Fruit fly (Drosophila melanogaster) whole organism, prepupa: ENCODE measurements around the gene CG6026.
A peak's percentile ranks its signal among the peaks of the same experiment; 100 is the strongest.

Experiments
- CG10631 ChIP-seq: fragments of 200-800 bp; sonication (Bioruptor generic); optimal IDR thresholded peaks from 2 replicates; lab custom pipeline; 2016; ENCODE audit warnings: missing biosample characterization, missing genetic modification characterization
- CG10669 ChIP-seq: fragments of 200-800 bp; sonication (Bioruptor generic); optimal IDR thresholded peaks from 3 replicates; lab custom pipeline; 2018; ENCODE audit warnings: missing biosample characterization, mild to moderate bottlenecking, missing genetic modification characterization, moderate library complexity
- CG11762 ChIP-seq: fragments of 200-800 bp; sonication (Bioruptor generic); optimal IDR thresholded peaks from 3 replicates; lab custom pipeline; 2016; ENCODE audit warnings: missing biosample characterization, missing genetic modification characterization; ENCODE audit not compliant: insufficient read depth
- CG11902 ChIP-seq: fragments of 200-800 bp; sonication (Bioruptor generic); optimal IDR thresholded peaks from 3 replicates; lab custom pipeline; 2016; ENCODE audit warnings: missing biosample characterization, missing genetic modification characterization
- CG1621 ChIP-seq: fragments of 200-800 bp; sonication (Bioruptor generic); optimal IDR thresholded peaks from 3 replicates; lab custom pipeline; 2018; ENCODE audit warnings: missing biosample characterization, mild to moderate bottlenecking, missing genetic modification characterization
- CG3032 ChIP-seq: fragments of 200-800 bp; optimal IDR thresholded peaks from 2 replicates; lab custom pipeline; 2019; ENCODE audit warnings: missing biosample characterization, mild to moderate bottlenecking, missing genetic modification characterization, moderate library complexity
- CG31627 ChIP-seq: fragments of 200-800 bp; sonication (Bioruptor generic); optimal IDR thresholded peaks from 3 replicates; lab custom pipeline; 2016; ENCODE audit warnings: missing biosample characterization, missing genetic modification characterization
- CG32006 ChIP-seq: fragments of 200-800 bp; sonication (Bioruptor generic); optimal IDR thresholded peaks from 3 replicates; lab custom pipeline; 2017; ENCODE audit warnings: missing biosample characterization, mild to moderate bottlenecking, missing genetic modification characterization
- CG34406 ChIP-seq: fragments of 200-800 bp; sonication (Bioruptor generic); optimal IDR thresholded peaks from 3 replicates; lab custom pipeline; 2016; ENCODE audit warnings: missing biosample characterization, missing genetic modification characterization
- CG3919 ChIP-seq: fragments of 200-800 bp; sonication (Bioruptor generic); optimal IDR thresholded peaks from 3 replicates; lab custom pipeline; 2016; ENCODE audit warnings: missing biosample characterization, missing genetic modification characterization
- CG4318 ChIP-seq: fragments of 200-800 bp; sonication (Bioruptor generic); optimal IDR thresholded peaks from 3 replicates; lab custom pipeline; 2017; ENCODE audit warnings: missing biosample characterization, mild to moderate bottlenecking, missing genetic modification characterization
- CG6163 ChIP-seq: fragments of 200-800 bp; sonication (Bioruptor generic); IDR thresholded peaks from 3 replicates; pipeline ENCODE4 v1.3.6; 2022; ENCODE audit warnings: missing biosample characterization, missing genetic modification characterization
- CG6276 ChIP-seq: fragments of 200-800 bp; sonication (Bioruptor generic); optimal IDR thresholded peaks from 2 replicates; lab custom pipeline; 2017; ENCODE audit warnings: missing biosample characterization, mild to moderate bottlenecking, missing genetic modification characterization
- CG6792 ChIP-seq: fragments of 200-800 bp; sonication (Bioruptor generic); optimal IDR thresholded peaks from 3 replicates; lab custom pipeline; 2016; ENCODE audit warnings: missing biosample characterization, missing genetic modification characterization
- CG6808 ChIP-seq: fragments of 200-800 bp; sonication (Bioruptor generic); optimal IDR thresholded peaks from 3 replicates; lab custom pipeline; 2017; ENCODE audit warnings: missing biosample characterization, missing genetic modification characterization, mild to moderate bottlenecking, moderate library complexity, missing genetic modification reagents
- CG6854 ChIP-seq: fragments of 200-800 bp; sonication (Bioruptor generic); optimal IDR thresholded peaks from 2 replicates; lab custom pipeline; 2017; ENCODE audit warnings: missing biosample characterization, mild to moderate bottlenecking, missing genetic modification characterization
- CG7368 ChIP-seq: fragments of 200-800 bp; sonication (Bioruptor generic); optimal IDR thresholded peaks from 3 replicates; lab custom pipeline; 2016; ENCODE audit warnings: missing biosample characterization, missing genetic modification characterization
- CG8119 ChIP-seq: fragments of 200-800 bp; sonication (Bioruptor generic); IDR thresholded peaks from 3 replicates; pipeline ENCODE4 v1.3.6; 2022; ENCODE audit warnings: missing biosample characterization, missing genetic modification characterization
- CG8319 ChIP-seq: fragments of 200-800 bp; sonication (Bioruptor generic); optimal IDR thresholded peaks from 3 replicates; lab custom pipeline; 2016; ENCODE audit warnings: missing biosample characterization, missing genetic modification characterization
- CG8632 ChIP-seq: fragments of 200-800 bp; sonication (Bioruptor generic); optimal IDR thresholded peaks from 3 replicates; lab custom pipeline; 2016; ENCODE audit warnings: missing biosample characterization, missing genetic modification characterization
- CG9139 ChIP-seq: fragments of 200-800 bp; sonication (Bioruptor generic); optimal IDR thresholded peaks from 3 replicates; lab custom pipeline; 2017; ENCODE audit warnings: missing biosample characterization, mild to moderate bottlenecking, missing genetic modification characterization
- Eip75B ChIP-seq: fragments of 200-800 bp; sonication (Bioruptor generic); optimal IDR thresholded peaks from 3 replicates; lab custom pipeline; 2016; ENCODE audit warnings: missing biosample characterization, missing genetic modification characterization
- Eip78C ChIP-seq: fragments of 200-800 bp; sonication (Bioruptor generic); peaks from one replicate; lab custom pipeline; 2016; ENCODE audit warnings: missing biosample characterization, missing genetic modification characterization
- Eip93F ChIP-seq: fragments of 200-800 bp; sonication (Bioruptor generic); optimal IDR thresholded peaks from 2 replicates; lab custom pipeline; 2016; ENCODE audit warnings: missing biosample characterization, mild to moderate bottlenecking, missing genetic modification characterization
- Ets21C ChIP-seq: fragments of 200-800 bp; sonication (Bioruptor generic); optimal IDR thresholded peaks from 3 replicates; lab custom pipeline; 2016; ENCODE audit warnings: missing biosample characterization, missing genetic modification characterization
- Ets96B ChIP-seq: fragments of 200-800 bp; optimal IDR thresholded peaks from 2 replicates; lab custom pipeline; 2019; ENCODE audit warnings: missing biosample characterization, mild to moderate bottlenecking, missing genetic modification characterization, moderate library complexity
- Hr38 ChIP-seq: sonication (Bioruptor generic); optimal IDR thresholded peaks from 2 replicates; lab custom pipeline; 2016; ENCODE audit warnings: missing biosample characterization, missing genetic modification characterization
- Hr39 ChIP-seq: fragments of 200-800 bp; sonication (Bioruptor generic); optimal IDR thresholded peaks from 2 replicates; lab custom pipeline; 2016; ENCODE audit warnings: missing biosample characterization, missing genetic modification characterization
- Lpt ChIP-seq: fragments of 200-800 bp; sonication (Bioruptor generic); optimal IDR thresholded peaks from 3 replicates; lab custom pipeline; 2016; ENCODE audit warnings: missing biosample characterization, missing genetic modification characterization
- Met ChIP-seq: fragments of 200-800 bp; sonication (Bioruptor generic); optimal IDR thresholded peaks from 3 replicates; lab custom pipeline; 2016; ENCODE audit warnings: missing biosample characterization, missing genetic modification characterization
- OdsH ChIP-seq: fragments of 200-800 bp; sonication (Bioruptor generic); optimal IDR thresholded peaks from 3 replicates; lab custom pipeline; 2016; ENCODE audit warnings: missing biosample characterization, missing genetic modification characterization
- Sox102F ChIP-seq: fragments of 200-800 bp; sonication (Bioruptor generic); optimal IDR thresholded peaks from 2 replicates; lab custom pipeline; 2016; ENCODE audit warnings: missing biosample characterization, mild to moderate bottlenecking, missing genetic modification characterization
- Sox14 ChIP-seq: fragments of 200-800 bp; sonication (Bioruptor generic); optimal IDR thresholded peaks from 3 replicates; lab custom pipeline; 2016; ENCODE audit warnings: missing biosample characterization, missing genetic modification characterization
- Sox15 ChIP-seq: fragments of 200-800 bp; sonication (Bioruptor generic); optimal IDR thresholded peaks from 3 replicates; lab custom pipeline; 2016; ENCODE audit warnings: missing biosample characterization, missing genetic modification characterization
- achi ChIP-seq: fragments of 200-800 bp; sonication (Bioruptor generic); optimal IDR thresholded peaks from 3 replicates; lab custom pipeline; 2016; ENCODE audit warnings: missing biosample characterization, missing genetic modification characterization
- acj6 ChIP-seq: fragments of 200-800 bp; sonication (Bioruptor generic); optimal IDR thresholded peaks from 3 replicates; lab custom pipeline; 2016; ENCODE audit warnings: missing biosample characterization, missing genetic modification characterization
- dac ChIP-seq: fragments of 200-800 bp; sonication (Bioruptor generic); optimal IDR thresholded peaks from 2 replicates; lab custom pipeline; 2017; ENCODE audit warnings: missing biosample characterization, mild to moderate bottlenecking, missing genetic modification characterization
- dsx ChIP-seq: fragments of 200-800 bp; optimal IDR thresholded peaks from 3 replicates; lab custom pipeline; 2019; ENCODE audit warnings: missing biosample characterization, mild to moderate bottlenecking, missing genetic modification characterization, moderate library complexity; ENCODE audit not compliant: poor library complexity, severe bottlenecking
- eg ChIP-seq: fragments of 200-800 bp; sonication (Bioruptor generic); IDR thresholded peaks from 3 replicates; pipeline ENCODE4 v1.3.6; 2022; ENCODE audit warnings: missing biosample characterization, missing genetic modification characterization
- esn ChIP-seq: fragments of 200-800 bp; sonication (Bioruptor generic); optimal IDR thresholded peaks from 2 replicates; lab custom pipeline; 2016; ENCODE audit warnings: missing biosample characterization, mild to moderate bottlenecking, missing genetic modification characterization, moderate library complexity
- fd85E ChIP-seq: fragments of 200-800 bp; sonication (Bioruptor generic); optimal IDR thresholded peaks from 3 replicates; lab custom pipeline; 2016; ENCODE audit warnings: missing biosample characterization, missing genetic modification characterization
- lz ChIP-seq: fragments of 200-800 bp; sonication (Bioruptor generic); optimal IDR thresholded peaks from 3 replicates; lab custom pipeline; 2016; ENCODE audit warnings: missing biosample characterization, missing genetic modification characterization
- pdm3 ChIP-seq: fragments of 200-800 bp; sonication (Bioruptor generic); optimal IDR thresholded peaks from 3 replicates; lab custom pipeline; 2016; ENCODE audit warnings: missing biosample characterization, missing genetic modification characterization
- salr ChIP-seq, 2 experiments: fragments of 200-800 bp; sonication (Bioruptor generic); optimal IDR thresholded peaks; 3 replicates each; lab custom pipeline; 2016 to 2018; ENCODE audit warnings: missing biosample characterization in 2 of 2, missing genetic modification characterization in 2 of 2, mild to moderate bottlenecking in 1 of 2
- spab ChIP-seq: fragments of 200-800 bp; sonication (Bioruptor generic); optimal IDR thresholded peaks from 2 replicates; lab custom pipeline; 2017; ENCODE audit warnings: missing biosample characterization, mild to moderate bottlenecking, missing genetic modification characterization, missing genetic modification reagents
- ss ChIP-seq, 2 experiments: fragments of 200-800 bp; sonication (Bioruptor generic); optimal IDR thresholded peaks; 2 replicates in 1 of 2; 3 replicates in 1 of 2; lab custom pipeline; 2017 to 2018; ENCODE audit warnings: mild to moderate bottlenecking in 2 of 2, missing biosample characterization in 2 of 2, missing genetic modification characterization in 2 of 2, moderate library complexity in 1 of 2
- svp ChIP-seq: fragments of 200-800 bp; sonication (Bioruptor generic); peaks from one replicate; lab custom pipeline; 2016; ENCODE audit warnings: missing biosample characterization, missing genetic modification characterization
- topi ChIP-seq: fragments of 200-800 bp; sonication (Bioruptor generic); optimal IDR thresholded peaks from 3 replicates; lab custom pipeline; 2016; ENCODE audit warnings: missing biosample characterization, missing genetic modification characterization

CG6026 gene

DNA sequence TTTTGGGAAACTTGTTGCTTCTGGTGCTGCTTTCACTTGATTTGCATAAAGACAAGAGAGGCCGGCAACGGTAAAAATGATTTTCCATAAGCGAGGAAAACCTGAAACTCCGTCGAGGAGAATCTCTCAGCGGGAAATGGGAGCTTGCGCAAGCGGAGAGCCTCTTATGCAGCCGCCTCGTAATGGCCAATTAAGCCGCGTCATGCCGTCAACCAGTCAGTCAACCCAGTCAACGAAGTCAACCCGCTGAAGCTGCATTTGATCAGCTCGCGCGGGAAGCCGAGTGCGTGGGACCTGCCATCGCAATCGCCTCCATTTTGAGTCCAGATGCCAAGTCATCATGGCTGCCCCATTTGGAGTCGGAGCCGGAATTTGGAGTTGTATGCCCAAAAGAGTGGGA is 40.2 kb upstream of the CG6026 start:
- TF ChIP-seq svp, result no peak
- no peak for TF ChIP-seq achi (GFP tag; lab: Kevin White, UChicago)
- TF ChIP-seq CG6808 (GFP tag; lab: Kevin White, UChicago), result no peak
- no peak for TF ChIP-seq salr (GFP tag; optimal IDR thresholded peaks at IDR 0.05; lab: Kevin White, UChicago)
- no peak for TF ChIP-seq acj6 (GFP tag; lab: Kevin White, UChicago)

DNA sequence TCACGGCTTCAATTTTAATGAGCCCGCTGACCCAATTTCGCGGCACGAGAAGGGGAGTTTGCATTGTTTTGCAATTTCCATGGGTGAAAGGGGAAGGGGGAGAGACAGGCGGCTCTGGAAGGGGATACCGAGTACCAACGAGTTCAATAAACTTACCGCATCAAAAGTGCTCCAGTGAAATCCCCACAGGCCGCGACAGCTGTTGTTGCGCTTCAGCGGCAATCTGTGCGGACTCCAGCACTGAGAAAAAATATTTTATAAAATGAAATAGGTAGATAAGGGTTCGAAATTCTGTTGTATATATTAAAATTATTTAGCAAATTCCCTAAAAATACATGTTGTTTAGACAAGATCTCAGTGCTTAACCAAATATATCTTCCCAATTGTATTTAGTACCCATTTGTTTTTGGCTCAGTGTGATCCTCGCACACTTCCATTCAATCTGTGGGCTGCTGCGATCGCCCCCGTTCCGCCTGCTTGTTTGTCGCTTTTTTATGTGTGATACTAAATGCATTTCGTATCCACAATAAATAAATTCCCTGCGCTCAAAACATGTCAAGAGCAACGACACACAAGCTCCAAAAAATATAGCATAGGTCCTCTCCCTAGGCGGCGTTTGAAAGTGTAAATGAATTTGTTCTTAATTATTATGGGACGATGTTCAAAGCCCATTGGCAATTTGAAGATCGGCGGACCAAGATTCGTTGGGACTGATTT is 37.6 kb upstream of the CG6026 start:
- TF ChIP-seq CG8632 (GFP tag; lab: Kevin White, UChicago) (peak; percentile 93), CG6792 (GFP tag; lab: Kevin White, UChicago) (peak; percentile 95), Sox14 (peak; percentile 92), Lpt (peak; percentile 89), Eip93F (GFP tag; lab: Kevin White, UChicago) (peak; percentile 75), CG11762 (peak; percentile 94), CG4318 (peak; percentile 74), CG10631 (GFP tag; lab: Kevin White, UChicago) (peak; percentile 92), Hr39 (GFP tag; lab: Kevin White, UChicago) (peak; percentile 89), CG3919 (GFP tag; lab: Kevin White, UChicago) (peak; percentile 96), dsx (GFP tag; lab: Kevin White, UChicago) (peak; percentile 87), OdsH (GFP tag; lab: Kevin White, UChicago) (peak; percentile 95), Met (GFP tag; lab: Kevin White, UChicago) (peak; percentile 93), dac (peak; percentile 58), CG6808 (GFP tag; lab: Kevin White, UChicago) (peak; percentile 85), CG1621 (tag; lab: Kevin White, UChicago) (peak; percentile 83), CG6163 (GFP tag; lab: Robert Waterston, UW) (peak; percentile 95), CG34406 (peak; percentile 95), spab (peak; percentile 88), CG8319 (GFP tag; lab: Kevin White, UChicago) (peak; percentile 94), ss (GFP tag; optimal IDR thresholded peaks at IDR 0.05; lab: Kevin White, UChicago) (peak; percentile 77 to 89), CG7368 (peak; percentile 94), CG8119 (GFP tag; lab: Robert Waterston, UW) (peak; percentile 89), Sox15 (GFP tag; lab: Kevin White, UChicago) (peak; percentile 92), Eip75B (GFP tag; lab: Kevin White, UChicago) (peak; percentile 96), CG3032 (tag; lab: Kevin White, UChicago) (peak; percentile 86), CG11902 (peak; percentile 94), esn (GFP tag; lab: Kevin White, UChicago) (peak; percentile 94), fd85E (GFP tag; lab: Kevin White, UChicago) (peak; percentile 85), Hr38 (GFP tag; lab: Kevin White, UChicago) (no peak), lz (peak; percentile 93), topi (GFP tag; lab: Kevin White, UChicago) (peak; percentile 94), Eip78C (GFP tag; lab: Kevin White, UChicago) (peak; percentile 99), CG31627 (GFP tag; lab: Kevin White, UChicago) (peak; percentile 90), CG32006 (GFP tag; lab: Kevin White, UChicago) (peak; percentile 91), CG10669 (peak; percentile 90), Ets96B (tag; lab: Kevin White, UChicago) (peak; percentile 90), CG6854 (GFP tag; lab: Kevin White, UChicago) (peak; percentile 84), CG9139 (GFP tag; lab: Kevin White, UChicago) (peak; percentile 83), Sox102F (GFP tag; lab: Kevin White, UChicago) (peak; percentile 89), acj6 (GFP tag; lab: Kevin White, UChicago) (peak; percentile 96), CG6276 (GFP tag; lab: Kevin White, UChicago) (peak; percentile 72), eg (peak; percentile 90), salr (GFP tag; optimal IDR thresholded peaks at IDR 0.05; lab: Kevin White, UChicago) (peak; percentile 78 to 90), pdm3 (GFP tag; lab: Kevin White, UChicago) (peak; percentile 93), Ets21C (peak; percentile 86), achi (GFP tag; lab: Kevin White, UChicago) (peak; percentile 94)
